Fruit fly (Drosophila melanogaster) S2 (cell line): Measurements from ENCODE around the gene cac.

Experiments used
- CG8478 ChIP-seq: fragments of >200 bp; optimal IDR thresholded peaks from 2 replicates; lab custom pipeline; 2018
- CTCF ChIP-seq, 2 experiments: fragments of >200 bp; optimal IDR thresholded peaks; 2 replicates each; lab custom pipeline; 2018

Gene cac

dm6 chrX:12006678-12007441 lies 22.0 kb upstream of the cac start, which contains the start of gene CG1806:
CG1806 (plus strand) TSS chrX:12007176.
- no peak for TF ChIP-seq CTCF (optimal IDR thresholded peaks at IDR 0.05; lab: Kevin White, UChicago)
- TF ChIP-seq CG8478 (lab: Kevin White, UChicago) = no peak

dm6 chrX:12004395-12004768 lies 19.5 kb upstream of the cac start:
- no peak for TF ChIP-seq CTCF (optimal IDR thresholded peaks at IDR 0.05; lab: Kevin White, UChicago)
- no peak for TF ChIP-seq CG8478 (lab: Kevin White, UChicago)

- TF ChIP-seq CG8478 (lab: Kevin White, UChicago) = no peak
- TF ChIP-seq CTCF (optimal IDR thresholded peaks at IDR 0.05; lab: Kevin White, UChicago) = no peak
These were observed 18.8 kb upstream of the cac start, which contains the start of gene fw for dm6 chrX:12003437-12004394. fw (minus strand) TSS chrX:12003914.

- no peak for TF ChIP-seq CTCF (optimal IDR thresholded peaks at IDR 0.05; lab: Kevin White, UChicago)
- TF ChIP-seq CG8478 (lab: Kevin White, UChicago) = no peak
These were observed 16.1 kb upstream of the cac start for dm6 chrX:12001005-12001404.

dm6 chrX:11999974-12000618 lies 15.2 kb upstream of the cac start:
- no peak for TF ChIP-seq CG8478 (lab: Kevin White, UChicago)
- no peak for TF ChIP-seq CTCF (optimal IDR thresholded peaks at IDR 0.05; lab: Kevin White, UChicago)

- TF ChIP-seq CG8478 (lab: Kevin White, UChicago) (no peak), CTCF (optimal IDR thresholded peaks at IDR 0.05; lab: Kevin White, UChicago) (no peak)
These were observed 8.4 kb upstream of the cac start for dm6 chrX:11993279-11993678.

- TF ChIP-seq CG8478 (lab: Kevin White, UChicago) (no peak), CTCF (optimal IDR thresholded peaks at IDR 0.05; lab: Kevin White, UChicago) (no peak)
These were observed 7.8 kb upstream of the cac start, which contains the start of gene CG18130 for dm6 chrX:11992668-11993067. CG18130 (minus strand) TSS chrX:11992768.

dm6 chrX:11988912-11989311 lies 4.0 kb upstream of the cac start, which contains the start of gene tsg:
tsg (minus strand) TSS chrX:11988948.
- TF ChIP-seq CG8478 (lab: Kevin White, UChicago) = no peak
- no peak for TF ChIP-seq CTCF (optimal IDR thresholded peaks at IDR 0.05; lab: Kevin White, UChicago)

- TF ChIP-seq CG8478 (lab: Kevin White, UChicago) = no peak
- TF ChIP-seq CTCF (optimal IDR thresholded peaks at IDR 0.05; lab: Kevin White, UChicago) = no peak
These were observed 2.8 kb upstream of the cac start, which contains the start of gene gd for dm6 chrX:11987664-11988063. gd (minus strand) TSS chrX:11987764.

- TF ChIP-seq CG8478 (lab: Kevin White, UChicago) = no peak
- no peak for TF ChIP-seq CTCF (optimal IDR thresholded peaks at IDR 0.05; lab: Kevin White, UChicago)
These were observed 1.0 kb downstream of the cac start for dm6 chrX:11983838-11984237.

dm6 chrX:11930726-11931125 lies 54.2 kb downstream of the cac start, which contains the start of gene Pdzd8:
Pdzd8 (minus strand) TSS chrX:11930850.
- no peak for TF ChIP-seq CTCF (optimal IDR thresholded peaks at IDR 0.05; lab: Kevin White, UChicago)
- no peak for TF ChIP-seq CG8478 (lab: Kevin White, UChicago)

- TF ChIP-seq CG8478 (lab: Kevin White, UChicago) = no peak
- no peak for TF ChIP-seq CTCF (optimal IDR thresholded peaks at IDR 0.05; lab: Kevin White, UChicago)
These were observed 59.7 kb downstream of the cac start for dm6 chrX:11925213-11925612.

- TF ChIP-seq CTCF (optimal IDR thresholded peaks at IDR 0.05; lab: Kevin White, UChicago) (no peak), CG8478 (lab: Kevin White, UChicago) (no peak)
These were observed 60.3 kb downstream of the cac start, which contains the start of gene Sclp for dm6 chrX:11924562-11924961. Sclp (minus strand) TSS chrX:11924662.

dm6 chrX:11923698-11924097 lies 61.2 kb downstream of the cac start:
- TF ChIP-seq CG8478 (lab: Kevin White, UChicago) = no peak
- no peak for TF ChIP-seq CTCF (optimal IDR thresholded peaks at IDR 0.05; lab: Kevin White, UChicago)
